Worm (Caenorhabditis elegans) whole organism, L2 larva: ENCODE data around the gene cgr-1.

Source experiments
- F13H6.1 ChIP-seq: sonication (generic microtip); optimal IDR thresholded peaks from 2 replicates; lab custom pipeline; 2016; ENCODE audit warnings: missing genetic modification characterization, missing compliant biosample characterization
- aly-2 ChIP-seq: fragments of 150-350 bp; optimal IDR thresholded peaks from 2 replicates; lab custom pipeline; 2014; ENCODE audit warnings: missing biosample characterization, missing genetic modification characterization
- ama-1 ChIP-seq: fragments of 150-350 bp; optimal IDR thresholded peaks from 2 replicates; lab custom pipeline; 2018; ENCODE audit warnings: inconsistent platforms
- blmp-1 ChIP-seq: sonication (generic microtip); optimal IDR thresholded peaks from 2 replicates; lab custom pipeline; 2017; ENCODE audit warnings: missing genetic modification characterization, mild to moderate bottlenecking, missing compliant biosample characterization, antibody characterized with exemption, moderate library complexity; ENCODE audit not compliant: insufficient read depth
- lin-39 ChIP-seq: fragments of 150-350 bp; optimal IDR thresholded peaks from 2 replicates; lab custom pipeline; 2014; ENCODE audit warnings: missing biosample characterization, missing genetic modification reagents, missing genetic modification characterization
- unc-62 ChIP-seq: fragments of 150-350 bp; optimal IDR thresholded peaks from 2 replicates; lab custom pipeline; 2014; ENCODE audit warnings: missing biosample characterization, missing genetic modification reagents, missing genetic modification characterization
- zag-1 ChIP-seq: fragments of 150-350 bp; optimal IDR thresholded peaks from 2 replicates; lab custom pipeline; 2014; ENCODE audit warnings: missing biosample characterization, missing genetic modification characterization
- ztf-11 ChIP-seq: sonication (generic microtip); optimal IDR thresholded peaks from 2 replicates; lab custom pipeline; 2017; ENCODE audit warnings: missing biosample characterization, missing genetic modification characterization

DNA sequence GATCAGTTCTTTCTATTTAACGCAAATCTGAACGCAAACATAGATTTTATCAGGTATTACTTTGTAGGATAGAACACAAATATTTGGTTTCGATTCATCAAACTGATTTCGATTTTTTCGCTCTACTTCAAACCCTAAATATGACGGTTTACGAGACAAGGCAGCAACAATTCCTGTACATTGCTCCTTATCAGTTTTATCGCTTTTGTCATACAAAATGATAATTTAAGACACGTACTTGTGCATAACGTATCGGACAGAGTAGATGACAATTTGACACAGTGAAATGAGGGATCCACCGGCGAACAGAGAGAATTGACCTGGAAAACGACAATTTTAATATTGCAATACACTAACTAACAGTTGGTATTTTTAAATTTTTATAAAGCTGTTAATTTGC lies 13.4 kb upstream of the cgr-1 start:
- TF ChIP-seq ama-1 (lab: Kevin White, UChicago) (no peak), aly-2 (tag; lab: Kevin White, UChicago) (no peak), ztf-11 (no peak), lin-39 (no peak), zag-1 (no peak), F13H6.1 (tag; lab: Kevin White, UChicago) (no peak), unc-62 (no peak), blmp-1 (tag; lab: Kevin White, UChicago) (no peak)
